Worm (Caenorhabditis elegans): ENCODE measurements around the gene srab-14.

The srab-14 gene

DNA sequence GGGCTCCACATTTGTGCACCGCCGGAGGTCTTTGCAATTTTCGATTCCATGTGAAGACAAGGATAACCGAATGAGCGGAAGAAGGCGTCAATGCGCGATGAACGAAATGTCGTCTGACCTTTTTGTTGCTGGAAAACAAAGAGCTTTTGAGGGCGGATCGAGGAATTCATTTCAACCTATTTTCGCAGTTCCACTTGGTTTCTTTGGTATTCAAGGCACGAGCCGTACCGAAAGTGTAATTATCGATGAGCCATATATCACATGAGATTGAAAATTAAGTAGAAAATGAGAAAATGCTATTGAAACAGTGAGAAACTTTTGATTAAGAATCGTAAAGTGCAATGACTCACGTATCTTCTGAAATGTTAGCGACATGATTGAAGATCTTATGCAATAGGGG is 19.9 kb upstream of the srab-14 start, which contains the start of gene glb-9:
Gene glb-9 (minus strand): TSS at position 101 of the 400 bp plus-strand sequence.
- TF ChIP-seq dmd-4 (tag; optimal IDR thresholded peaks at IDR 0.05; ENCODE audit: borderline replicate concordance) (no peak), pha-2 (tag; optimal IDR thresholded peaks at IDR 0.05) (no peak), che-1 (tag; optimal IDR thresholded peaks at IDR 0.05) (no peak), pros-1 (tag; optimal IDR thresholded peaks at IDR 0.05) (no peak), ama-1 (optimal IDR thresholded peaks at IDR 0.05) (no peak), pax-1 (tag; optimal IDR thresholded peaks at IDR 0.05) (no peak), ceh-2 (tag; optimal IDR thresholded peaks at IDR 0.05) (no peak), pat-9 (tag; optimal IDR thresholded peaks at IDR 0.05) (no peak), ahr-1 (tag; optimal IDR thresholded peaks at IDR 0.05) (no peak), K09A11.1 (tag; optimal IDR thresholded peaks at IDR 0.05; ENCODE audit: insufficient read depth) (no peak), nfya-1 (tag; optimal IDR thresholded peaks at IDR 0.05) (no peak), C38D4.7 (GFP tag; optimal IDR thresholded peaks at IDR 0.05) (no peak), hlh-30 (tag; optimal IDR thresholded peaks at IDR 0.05; ENCODE audit: insufficient read depth) (no peak)

DNA sequence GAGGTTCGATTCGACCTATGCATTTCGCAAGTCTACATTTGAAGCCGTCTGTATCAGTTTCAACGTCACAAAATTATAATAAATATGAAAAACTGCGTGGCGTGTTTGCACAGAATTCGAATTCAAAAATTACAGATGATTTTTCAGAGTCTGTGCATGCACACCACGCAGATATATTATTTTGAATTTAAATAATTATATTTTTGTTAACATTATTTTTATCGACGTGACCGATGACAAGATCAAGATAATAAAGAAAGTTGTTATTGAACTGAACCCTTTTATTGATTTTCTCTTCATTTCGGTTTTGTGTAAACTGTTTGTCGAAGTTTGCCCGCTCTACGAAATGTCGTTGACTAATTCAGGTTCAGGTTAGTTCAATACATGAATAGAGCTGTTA is 5.7 kb upstream of the srab-14 start, which contains the start of gene C28F5.1:
Gene C28F5.1 (plus strand): TSS at position 301 of the 400 bp plus-strand sequence.
- TF ChIP-seq pat-9 (tag; optimal IDR thresholded peaks at IDR 0.05) (no peak), ttx-3 (tag; optimal IDR thresholded peaks at IDR 0.05) (no peak), ceh-22 (tag; optimal IDR thresholded peaks at IDR 0.05) (no peak), ceh-45 (GFP tag; IDR thresholded peaks at IDR 0.05) (no peak), ceh-48 (tag; optimal IDR thresholded peaks at IDR 0.05) (no peak), pros-1 (tag; optimal IDR thresholded peaks at IDR 0.05) (no peak), ref-2 (tag; optimal IDR thresholded peaks at IDR 0.05) (no peak), ceh-24 (tag; optimal IDR thresholded peaks at IDR 0.05) (no peak), K02D7.2 (tag; optimal IDR thresholded peaks at IDR 0.05) (no peak), hlh-6 (tag; optimal IDR thresholded peaks at IDR 0.05) (no peak), hlh-15 (tag; optimal IDR thresholded peaks at IDR 0.05) (no peak), zip-5 (tag; optimal IDR thresholded peaks at IDR 0.05) (no peak), sox-4 (tag; optimal IDR thresholded peaks at IDR 0.05) (no peak)

DNA sequence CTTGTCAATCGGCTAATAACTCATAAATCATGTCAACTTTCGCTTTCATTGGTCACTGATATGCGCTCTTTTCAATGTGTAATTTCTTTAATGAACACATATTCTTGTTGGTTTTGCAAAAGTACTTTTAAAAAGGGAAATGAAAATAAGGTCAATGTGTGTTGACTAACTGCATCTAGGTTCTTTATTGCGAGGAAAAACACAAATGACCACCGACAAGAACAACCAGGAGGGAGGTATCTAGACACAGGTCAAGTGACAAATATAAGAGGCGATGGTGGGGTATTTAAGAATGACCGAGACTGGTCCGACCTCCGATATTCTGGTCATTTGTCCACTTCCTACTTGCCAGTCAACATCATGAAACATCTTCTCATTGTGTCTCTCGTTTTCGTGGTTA is 3.2 kb downstream of the srab-14 start, which contains the start of gene spi-1:
Gene spi-1 (plus strand): TSS at position 178 of the 400 bp plus-strand sequence.
- no peak for TF ChIP-seq ceh-24 (tag; optimal IDR thresholded peaks at IDR 0.05)
- no peak for TF ChIP-seq T23F11.4 (GFP tag; optimal IDR thresholded peaks at IDR 0.05)
- no peak for TF ChIP-seq hlh-30 (tag; optimal IDR thresholded peaks at IDR 0.05; ENCODE audit: insufficient read depth)
- no peak for TF ChIP-seq elt-2 (tag; optimal IDR thresholded peaks at IDR 0.05)
- TF ChIP-seq ceh-48 (tag; optimal IDR thresholded peaks at IDR 0.05): no peak

DNA sequence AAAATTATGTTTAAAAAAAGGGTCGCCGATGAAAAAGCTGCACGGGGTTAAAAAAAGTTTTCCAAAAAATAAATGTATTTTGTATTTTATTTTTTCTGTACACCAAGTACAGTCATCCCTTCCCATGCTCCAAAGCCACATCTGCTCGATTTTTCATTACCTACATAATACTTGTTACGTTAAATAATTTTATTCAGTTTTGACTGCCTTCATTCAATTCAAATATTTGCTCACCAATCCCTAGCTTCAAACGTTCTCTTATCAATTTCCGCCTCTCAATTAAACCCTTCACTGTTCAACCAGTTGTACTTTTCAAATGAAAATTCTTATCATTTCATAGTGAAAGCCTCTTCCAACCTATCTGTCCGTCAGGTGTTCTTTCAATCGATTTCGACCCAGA is 5.1 kb downstream of the srab-14 start, which contains the start of gene R10H1.1:
Gene R10H1.1 (plus strand): TSS at position 301 of the 400 bp plus-strand sequence.
- no peak for TF ChIP-seq hlh-30 (tag; optimal IDR thresholded peaks at IDR 0.05; ENCODE audit: insufficient read depth)
- TF ChIP-seq pax-1 (tag; optimal IDR thresholded peaks at IDR 0.05): no peak
- TF ChIP-seq sdc-2 (tag; optimal IDR thresholded peaks at IDR 0.05): no peak
- no peak for TF ChIP-seq fax-1 (tag; optimal IDR thresholded peaks at IDR 0.05)
- TF ChIP-seq lin-11 (tag; optimal IDR thresholded peaks at IDR 0.05): no peak
- TF ChIP-seq odd-2 (tag; optimal IDR thresholded peaks at IDR 0.05): no peak
- no peak for TF ChIP-seq pag-3 (tag; optimal IDR thresholded peaks at IDR 0.05; ENCODE audit: borderline replicate concordance)
- TF ChIP-seq ztf-16 (tag; optimal IDR thresholded peaks at IDR 0.05): no peak
- no peak for TF ChIP-seq ceh-22 (tag; optimal IDR thresholded peaks at IDR 0.05)
- TF ChIP-seq ceh-2 (tag; optimal IDR thresholded peaks at IDR 0.05): no peak

DNA sequence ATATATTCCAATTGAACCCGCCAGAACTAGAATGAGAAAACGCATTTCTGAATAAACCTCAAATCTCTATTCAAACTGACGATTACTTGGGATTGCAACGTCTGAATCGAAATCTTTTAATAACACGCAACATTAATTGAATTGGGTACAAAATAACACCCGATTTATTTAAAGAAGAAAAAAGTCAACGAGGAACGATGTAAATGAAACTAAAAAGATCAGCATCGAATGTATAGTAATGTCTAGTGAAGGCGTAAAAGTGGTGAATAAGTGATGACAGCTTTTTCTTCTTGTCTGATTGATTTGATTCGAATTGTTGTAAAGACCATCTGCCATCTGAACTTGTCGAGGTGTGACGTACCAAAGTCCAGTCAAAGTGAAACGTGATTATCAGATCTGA is 5.7 kb downstream of the srab-14 start, which contains the start of gene nas-23:
Gene nas-23 (minus strand): TSS at position 101 of the 400 bp plus-strand sequence.
- TF ChIP-seq sdc-2 (tag; optimal IDR thresholded peaks at IDR 0.05) (no peak), syd-9 (tag; optimal IDR thresholded peaks at IDR 0.05) (no peak), pat-9 (tag; optimal IDR thresholded peaks at IDR 0.05) (no peak), ceh-48 (tag; optimal IDR thresholded peaks at IDR 0.05) (no peak), ceh-9 (tag; optimal IDR thresholded peaks at IDR 0.05) (no peak), ahr-1 (tag; optimal IDR thresholded peaks at IDR 0.05) (no peak), mec-3 (tag; optimal IDR thresholded peaks at IDR 0.05; ENCODE audit: borderline replicate concordance) (no peak), ztf-16 (tag; optimal IDR thresholded peaks at IDR 0.05) (no peak), ceh-2 (tag; optimal IDR thresholded peaks at IDR 0.05) (no peak)

Data from whole organism, late embryonic.